Fruit fly (Drosophila melanogaster) whole organism, embryonic: ENCODE results near the gene CG8117.

ENCODE experiments used
- CG10462 ChIP-seq: fragments of 200-800 bp; sonication (Bioruptor generic); optimal IDR thresholded peaks from 2 replicates; lab custom pipeline; 2016; ENCODE audit warnings: missing biosample characterization, missing genetic modification characterization
- CG12769 ChIP-seq: fragments of 200-800 bp; sonication (Bioruptor generic); optimal IDR thresholded peaks from 2 replicates; lab custom pipeline; 2019; ENCODE audit warnings: missing biosample characterization, mild to moderate bottlenecking, missing genetic modification characterization, moderate library complexity
- Mrtf ChIP-seq: fragments of 200-800 bp; sonication (Bioruptor generic); IDR thresholded peaks from 3 replicates; pipeline ENCODE4 v1.3.6; 2022; ENCODE audit warnings: missing biosample characterization, missing genetic modification characterization
- Sin3A ChIP-seq: fragments of >200 bp; optimal IDR thresholded peaks from 2 replicates; lab custom pipeline; 2018
- insv ChIP-seq, 2 experiments: fragments of 200-800 bp; sonication (Bioruptor generic); optimal IDR thresholded peaks; 3 replicates each; lab custom pipeline; 2016 to 2018; ENCODE audit warnings: missing biosample characterization in 2 of 2, missing genetic modification characterization in 2 of 2
- run ChIP-seq: fragments of 200-800 bp; sonication (Bioruptor generic); optimal IDR thresholded peaks from 3 replicates; lab custom pipeline; 2018; ENCODE audit warnings: missing biosample characterization, mild to moderate bottlenecking, missing genetic modification characterization
- usp ChIP-seq: fragments of >200 bp; optimal IDR thresholded peaks from 2 replicates; lab custom pipeline; 2017; ENCODE audit warnings: missing biosample characterization, missing genetic modification characterization

DNA sequence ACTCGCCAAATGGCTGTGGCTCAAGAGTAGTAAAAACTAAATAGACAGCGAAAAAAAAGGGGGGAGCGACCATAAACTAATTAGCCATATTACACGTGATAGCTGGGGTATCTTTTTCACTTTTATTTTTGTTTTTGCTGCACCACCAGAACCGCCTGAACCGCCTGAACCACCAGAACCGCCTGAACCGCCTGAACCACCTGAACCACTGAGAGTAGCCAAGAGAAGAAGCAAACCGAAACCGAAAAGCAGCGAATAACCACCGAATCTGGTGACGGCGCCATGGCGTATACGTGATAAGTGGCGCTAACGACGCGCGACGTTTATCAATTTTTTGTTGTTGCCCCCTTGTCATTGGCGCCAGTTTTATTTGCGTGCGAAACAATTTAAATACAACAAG is 27.5 kb upstream of the CG8117 start:
- no peak for TF ChIP-seq usp (GFP tag; lab: Kevin White, UChicago)
- TF ChIP-seq Sin3A (lab: Kevin White, UChicago): no peak
- TF ChIP-seq Mrtf (GFP tag; lab: Robert Waterston, UW): no peak
- TF ChIP-seq CG12769 (tag; lab: Kevin White, UChicago): no peak
- no peak for TF ChIP-seq insv (GFP tag; optimal IDR thresholded peaks at IDR 0.05; lab: Kevin White, UChicago)
- TF ChIP-seq run: no peak
- TF ChIP-seq CG10462 (GFP tag; lab: Kevin White, UChicago): no peak
